Fruit fly (Drosophila melanogaster): ENCODE data around the gene Efa6.

Gene Efa6

DNA sequence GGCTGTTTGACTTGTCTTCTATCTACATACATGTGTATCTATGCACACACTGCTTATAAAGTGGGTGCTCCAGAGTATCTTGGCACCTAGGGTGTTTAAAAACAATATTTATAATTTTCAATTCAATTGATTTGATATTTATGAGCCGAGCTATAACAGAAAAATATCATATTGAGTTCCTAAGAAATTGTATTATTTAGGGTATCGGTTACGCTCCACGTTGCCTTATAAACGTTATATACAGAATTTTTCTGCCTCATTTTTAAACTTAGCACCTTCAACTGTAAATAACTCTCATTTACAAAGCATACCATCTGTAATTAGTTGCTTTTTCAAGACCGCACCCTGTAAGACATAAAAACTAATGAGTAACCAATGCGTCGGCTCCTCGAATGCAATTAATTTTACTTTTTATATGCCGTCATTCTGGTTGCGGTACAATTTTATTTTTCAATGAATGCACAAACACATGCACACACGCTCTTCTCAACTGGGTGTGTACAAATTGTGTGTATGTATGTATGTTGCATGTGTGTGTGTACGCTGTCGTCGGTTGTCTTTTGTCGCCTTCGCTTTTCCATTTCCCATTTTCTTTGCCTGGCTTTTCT, 3.2 kb downstream of the Efa6 start (continued):
- peak; percentile 11 for TF ChIP-seq fd3F (GFP tag; optimal IDR thresholded peaks at IDR 0.05)
- TF ChIP-seq kay (GFP tag; optimal IDR thresholded peaks at IDR 0.05) = peak; percentile 25
- peak; percentile 57 for TF ChIP-seq CG4424 (GFP tag; optimal IDR thresholded peaks at IDR 0.05)
- peak; percentile 68 for TF ChIP-seq wor (GFP tag; IDR thresholded peaks at IDR 0.05)
- TF ChIP-seq Sry-β (GFP tag; optimal IDR thresholded peaks at IDR 0.05) = peak; percentile 1
- TF ChIP-seq pros (GFP tag; optimal IDR thresholded peaks at IDR 0.05) = no peak
- no peak for TF ChIP-seq Doc2 (GFP tag; IDR thresholded peaks at IDR 0.05)
- TF ChIP-seq Hr78 (GFP tag; optimal IDR thresholded peaks at IDR 0.05) = peak in 1 of 2 experiments; percentile 38
- no peak for TF ChIP-seq CG16813 (GFP tag; IDR thresholded peaks at IDR 0.05; ENCODE audit: partially characterized antibody)
- TF ChIP-seq mirr (GFP tag; optimal IDR thresholded peaks at IDR 0.05) = no peak
- peak; percentile 46 for TF ChIP-seq tap (tag; optimal IDR thresholded peaks at IDR 0.05)
- no peak for TF ChIP-seq insv (GFP tag; optimal IDR thresholded peaks at IDR 0.05)
- peak; percentile 47 for TF ChIP-seq Atf3 (GFP tag; optimal IDR thresholded peaks at IDR 0.05)
- TF ChIP-seq CG16779 (GFP tag; IDR thresholded peaks at IDR 0.05) = no peak
- peak; percentile 54 for TF ChIP-seq nerfin-1 (tag; optimal IDR thresholded peaks at IDR 0.05)
- no peak for TF ChIP-seq Lpt (GFP tag; optimal IDR thresholded peaks at IDR 0.05)
- no peak for TF ChIP-seq CG13287 (GFP tag; IDR thresholded peaks at IDR 0.05; ENCODE audit: partially characterized antibody)
- TF ChIP-seq Dll (GFP tag; IDR thresholded peaks at IDR 0.05; ENCODE audit: partially characterized antibody) = no peak
- TF ChIP-seq esg (GFP tag; conservative IDR thresholded peaks at IDR 0.05) = peak; percentile 37
- TF ChIP-seq gro (GFP tag; optimal IDR thresholded peaks at IDR 0.05) = no peak
- TF ChIP-seq ash1 (GFP tag; optimal IDR thresholded peaks at IDR 0.05) = no peak
- no peak for TF ChIP-seq CG12071 (GFP tag; optimal IDR thresholded peaks at IDR 0.05)
- peak; percentile 1 for TF ChIP-seq maf-S (GFP tag; optimal IDR thresholded peaks at IDR 0.05)
- peak; percentile 22; the same call in 1 of the 2 replicates for TF ChIP-seq HLH3B (GFP tag; IDR thresholded peaks at IDR 0.05)
- peak; percentile 52 for TF ChIP-seq trem (tag; optimal IDR thresholded peaks at IDR 0.05)
- TF ChIP-seq Mad (GFP tag; optimal IDR thresholded peaks at IDR 0.05) = peak; percentile 28
- no peak for TF ChIP-seq Dp (GFP tag; optimal IDR thresholded peaks at IDR 0.05)
- no peak for TF ChIP-seq ham (GFP tag; IDR thresholded peaks at IDR 0.05)
- TF ChIP-seq CG11504 (tag; optimal IDR thresholded peaks at IDR 0.05) = peak; percentile 73
- no peak for TF ChIP-seq CG15514 (GFP tag; optimal IDR thresholded peaks at IDR 0.05)
- peak; percentile 75 for TF ChIP-seq CG17829 (tag; optimal IDR thresholded peaks at IDR 0.05)
- TF ChIP-seq kah (GFP tag; optimal IDR thresholded peaks at IDR 0.05) = no peak
- no peak for TF ChIP-seq disco-r (GFP tag; optimal IDR thresholded peaks at IDR 0.05)
- TF ChIP-seq pum (GFP tag; optimal IDR thresholded peaks at IDR 0.05) = peak; percentile 47
- TF ChIP-seq jing (GFP tag; optimal IDR thresholded peaks at IDR 0.05) = peak; percentile 5
- TF ChIP-seq CG2712 (tag; optimal IDR thresholded peaks at IDR 0.05) = peak; percentile 83
- TF ChIP-seq Pdp1 (GFP tag; optimal IDR thresholded peaks at IDR 0.05) = peak; percentile 1 to 38
- TF ChIP-seq CG6683 (GFP tag; optimal IDR thresholded peaks at IDR 0.05) = no peak
- no peak for TF ChIP-seq NFAT (GFP tag; IDR thresholded peaks at IDR 0.05)
- TF ChIP-seq Sry-δ (GFP tag; optimal IDR thresholded peaks at IDR 0.05) = no peak
- peak; percentile 20; the same call in 1 of the 2 replicates for TF ChIP-seq chm (GFP tag; IDR thresholded peaks at IDR 0.05)
- TF ChIP-seq BtbVII (GFP tag; optimal IDR thresholded peaks at IDR 0.05) = peak; percentile 3
- TF ChIP-seq Rx (GFP tag; IDR thresholded peaks at IDR 0.05) = no peak
- TF ChIP-seq ac (GFP tag; optimal IDR thresholded peaks at IDR 0.05) = peak; percentile 1
- TF ChIP-seq schlank (tag; optimal IDR thresholded peaks at IDR 0.05) = no peak
- TF ChIP-seq D (optimal IDR thresholded peaks at IDR 0.05) = no peak
- TF ChIP-seq D (GFP tag; optimal IDR thresholded peaks at IDR 0.05) = peak; percentile 81
- TF ChIP-seq zen2 (GFP tag; IDR thresholded peaks at IDR 0.05; ENCODE audit: partially characterized antibody) = no peak
- no peak for TF ChIP-seq mld (GFP tag; IDR thresholded peaks at IDR 0.05; ENCODE audit: partially characterized antibody)
- no peak for TF ChIP-seq HmgD (GFP tag; optimal IDR thresholded peaks at IDR 0.05)
